Worm (Caenorhabditis elegans) whole organism, L4 larva: ENCODE measurements around the gene ubh-1.

Experiments used
- F49E8.2 ChIP-seq: sonication (generic microtip); optimal IDR thresholded peaks from 2 replicates; lab custom pipeline; 2016; ENCODE audit warnings: missing compliant biosample characterization, mild to moderate bottlenecking, missing genetic modification characterization, borderline replicate concordance
- ceh-44 ChIP-seq: fragments of 200-800 bp; sonication (Bioruptor generic); IDR thresholded peaks from 2 replicates; pipeline ENCODE4 v1.3.6; 2022; ENCODE audit warnings: missing genetic modification reagents, missing genetic modification characterization, missing compliant biosample characterization
- dmd-8 ChIP-seq: fragments of 200-800 bp; sonication (Bioruptor generic); IDR thresholded peaks from 2 replicates; pipeline ENCODE4 v1.3.6; 2022; ENCODE audit warnings: missing genetic modification characterization, missing compliant biosample characterization
- mdl-1 ChIP-seq, 2 experiments: fragments of 150-350 bp in 1 of 2; sonication (generic microtip) in 1 of 2; optimal IDR thresholded peaks; 2 replicates each; lab custom pipeline; 2014 to 2017; ENCODE audit warnings: missing biosample characterization in 2 of 2, missing genetic modification characterization in 2 of 2
- nhr-10 ChIP-seq: fragments of 150-350 bp; optimal IDR thresholded peaks from 2 replicates; lab custom pipeline; 2014; ENCODE audit warnings: missing biosample characterization, missing genetic modification characterization
- nhr-237 ChIP-seq: sonication (generic microtip); optimal IDR thresholded peaks from 2 replicates; lab custom pipeline; 2017; ENCODE audit warnings: missing biosample characterization, missing genetic modification characterization
- pqm-1 ChIP-seq: sonication (generic microtip); optimal IDR thresholded peaks from 2 replicates; lab custom pipeline; 2017; ENCODE audit warnings: missing biosample characterization, missing genetic modification characterization

DNA sequence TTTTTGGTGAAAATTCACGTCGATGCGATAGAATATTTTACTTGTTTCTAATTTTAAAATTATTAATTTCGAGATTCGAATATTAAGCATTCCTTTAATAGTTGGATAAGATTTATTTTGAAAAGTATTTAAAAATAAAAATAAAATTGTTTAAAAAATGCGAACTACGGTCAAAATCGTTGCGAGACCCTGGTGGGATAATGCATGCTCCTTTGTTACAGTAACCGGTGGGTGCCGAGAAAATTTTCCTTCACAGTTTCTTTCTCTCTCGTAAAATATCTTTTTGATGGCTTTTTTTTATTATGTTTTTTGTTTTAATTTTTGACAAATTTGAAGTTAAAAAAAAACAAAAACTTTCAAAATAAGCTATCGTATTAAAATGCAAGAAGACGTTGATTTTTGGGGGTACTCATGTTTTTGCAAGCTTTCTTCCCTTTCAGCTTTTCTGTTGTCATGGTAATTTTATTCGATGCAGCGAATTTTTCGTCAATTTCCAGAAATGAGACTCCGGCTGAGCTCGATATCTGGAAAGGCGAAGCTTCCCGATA is 14.5 kb downstream of the ubh-1 start, which contains the start of gene dgtr-1:
- no peak for TF ChIP-seq nhr-10 (tag; lab: Kevin White, UChicago)
- no peak for TF ChIP-seq F49E8.2 (tag; lab: Kevin White, UChicago)
- no peak for TF ChIP-seq dmd-8 (GFP tag; lab: Robert Waterston, UW)
- no peak for TF ChIP-seq pqm-1 (tag; lab: Kevin White, UChicago)
- no peak for TF ChIP-seq ceh-44 (GFP tag; lab: Robert Waterston, UW)
- TF ChIP-seq mdl-1 (tag; optimal IDR thresholded peaks at IDR 0.05; lab: Kevin White, UChicago) = no peak
- no peak for TF ChIP-seq nhr-237 (tag; lab: Kevin White, UChicago)
